Fruit fly (Drosophila melanogaster): ENCODE measurements around the gene Aos1.

Aos1 gene

DNA sequence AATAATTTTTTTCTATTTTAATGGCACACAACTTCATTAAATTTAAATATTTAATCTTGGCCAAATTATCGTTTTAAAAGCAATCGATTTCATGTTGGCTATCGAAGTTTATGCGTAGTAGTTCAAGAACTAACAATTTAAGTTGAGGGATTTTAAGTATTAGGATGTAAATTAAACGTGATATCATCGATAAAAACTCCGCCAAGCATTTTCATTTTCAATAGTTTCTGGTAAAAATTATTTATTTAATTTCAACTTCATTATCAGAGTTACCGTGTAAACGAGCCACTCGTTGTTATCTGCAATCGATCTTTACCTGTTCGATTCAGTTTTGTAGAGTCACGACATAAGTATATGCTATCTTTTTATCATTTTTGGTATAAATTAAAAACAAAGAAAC, 30.7 kb downstream of the Aos1 start (continued):
- peak; percentile 99 for TF ChIP-seq ci (GFP tag; IDR thresholded peaks at IDR 0.05)
- TF ChIP-seq CG7963 (GFP tag; IDR thresholded peaks at IDR 0.05; ENCODE audit: partially characterized antibody), result no peak
- peak; percentile 73 for TF ChIP-seq ab (GFP tag; optimal IDR thresholded peaks at IDR 0.05)
- TF ChIP-seq CG9932 (GFP tag; IDR thresholded peaks at IDR 0.05), result no peak; the same call in 1 of the 2 replicates
- TF ChIP-seq Fer2 (tag; optimal IDR thresholded peaks at IDR 0.05), result peak; percentile 97
- no peak for TF ChIP-seq inv (GFP tag; IDR thresholded peaks at IDR 0.05; ENCODE audit: partially characterized antibody)
- peak; percentile 87 for TF ChIP-seq Hmx (GFP tag; optimal IDR thresholded peaks at IDR 0.05)
- peak; percentile 97 for TF ChIP-seq CG14014 (GFP tag; IDR thresholded peaks at IDR 0.05)
- peak; percentile 99 for TF ChIP-seq CG2712 (tag; optimal IDR thresholded peaks at IDR 0.05)
- peak; percentile 94 for TF ChIP-seq CG30431 (GFP tag; optimal IDR thresholded peaks at IDR 0.05)
- TF ChIP-seq CG12104 (GFP tag; optimal IDR thresholded peaks at IDR 0.05), result peak; percentile 98
- no peak for TF ChIP-seq hb (GFP tag; IDR thresholded peaks at IDR 0.05; ENCODE audit: partially characterized antibody)
- peak; percentile 97 for TF ChIP-seq emc (GFP tag; optimal IDR thresholded peaks at IDR 0.05)
- TF ChIP-seq CG1233 (GFP tag; optimal IDR thresholded peaks at IDR 0.05), result peak; percentile 98
- TF ChIP-seq chinmo (GFP tag; IDR thresholded peaks at IDR 0.05; ENCODE audit: partially characterized antibody), result no peak
- TF ChIP-seq CG14710 (tag; optimal IDR thresholded peaks at IDR 0.05), result peak; percentile 98
- TF ChIP-seq Hsf (GFP tag; optimal IDR thresholded peaks at IDR 0.05), result peak; percentile 97
- TF ChIP-seq CG10267 (tag; optimal IDR thresholded peaks at IDR 0.05), result peak; percentile 100
- peak; percentile 100 for TF ChIP-seq CG10147 (GFP tag; optimal IDR thresholded peaks at IDR 0.05)
- peak; percentile 92 for TF ChIP-seq Atf3 (GFP tag; optimal IDR thresholded peaks at IDR 0.05)
- peak; percentile 94 for TF ChIP-seq CG11723 (GFP tag; optimal IDR thresholded peaks at IDR 0.05)
- peak; percentile 99 for TF ChIP-seq CG31441 (GFP tag; IDR thresholded peaks at IDR 0.05)
- peak; percentile 23 for TF ChIP-seq gfzf (GFP tag; optimal IDR thresholded peaks at IDR 0.05)
- no peak for TF ChIP-seq hth (optimal IDR thresholded peaks at IDR 0.05)
- TF ChIP-seq Neu2 (GFP tag; optimal IDR thresholded peaks at IDR 0.05; ENCODE audit: borderline replicate concordance), result peak; percentile 86
- TF ChIP-seq Side (GFP tag; optimal IDR thresholded peaks at IDR 0.05), result peak; percentile 92
- peak; percentile 95 for TF ChIP-seq bowl (GFP tag; IDR thresholded peaks at IDR 0.05)
- TF ChIP-seq slou (GFP tag; optimal IDR thresholded peaks at IDR 0.05), result peak; percentile 86
- TF ChIP-seq otp (GFP tag; IDR thresholded peaks at IDR 0.05), result peak; percentile 95
- peak; percentile 85 for TF ChIP-seq gt (GFP tag; IDR thresholded peaks at IDR 0.05)
- TF ChIP-seq org-1 (GFP tag; optimal IDR thresholded peaks at IDR 0.05), result peak; percentile 90
- TF ChIP-seq zen (tag; optimal IDR thresholded peaks at IDR 0.05), result peak; percentile 100
- TF ChIP-seq pfk (GFP tag; optimal IDR thresholded peaks at IDR 0.05), result peak; percentile 76
- TF ChIP-seq chif (GFP tag; optimal IDR thresholded peaks at IDR 0.05), result peak; percentile 95 to 99
- TF ChIP-seq tin (GFP tag; optimal IDR thresholded peaks at IDR 0.05), result peak; percentile 100
- peak; percentile 90 for TF ChIP-seq CHES-1-like (GFP tag; optimal IDR thresholded peaks at IDR 0.05)
- TF ChIP-seq CG7357 (GFP tag; IDR thresholded peaks at IDR 0.05), result peak; percentile 69
- TF ChIP-seq zen2 (GFP tag; IDR thresholded peaks at IDR 0.05; ENCODE audit: partially characterized antibody), result 0 out of 3 replicates have a peak, but pooled peaks have one; percentile 17
- peak; percentile 57; the same call in 1 of the 2 replicates for TF ChIP-seq ham (GFP tag; IDR thresholded peaks at IDR 0.05)
- peak; percentile 98 for TF ChIP-seq Ssrp (tag; optimal IDR thresholded peaks at IDR 0.05)
- TF ChIP-seq slbo (GFP tag; IDR thresholded peaks at IDR 0.05), result peak; percentile 92
- peak; percentile 94 for TF ChIP-seq CG6654 (GFP tag; optimal IDR thresholded peaks at IDR 0.05)
- TF ChIP-seq gcm (GFP tag; optimal IDR thresholded peaks at IDR 0.05), result peak; percentile 98
- peak; percentile 91 for TF ChIP-seq eyg (GFP tag; optimal IDR thresholded peaks at IDR 0.05)
- peak; percentile 91 for TF ChIP-seq crc (GFP tag; optimal IDR thresholded peaks at IDR 0.05)
- peak; percentile 94 for TF ChIP-seq Chrac-16 (GFP tag; optimal IDR thresholded peaks at IDR 0.05)
- peak; percentile 99 for TF ChIP-seq nmo (GFP tag; optimal IDR thresholded peaks at IDR 0.05)
- TF ChIP-seq CG8478 (optimal IDR thresholded peaks at IDR 0.05), result no peak
- peak; percentile 99 for TF ChIP-seq unpg (GFP tag; optimal IDR thresholded peaks at IDR 0.05)
- TF ChIP-seq Camta (GFP tag; optimal IDR thresholded peaks at IDR 0.05), result peak; percentile 96
- TF ChIP-seq CG5953 (GFP tag; IDR thresholded peaks at IDR 0.05), result peak; percentile 94
